Fruit fly (Drosophila melanogaster) whole organism, adult: ENCODE measurements around the gene CG14194.

Source experiments
- CG11617 ChIP-seq: fragments of 200-800 bp; sonication (Bioruptor generic); optimal IDR thresholded peaks from 2 replicates; lab custom pipeline; 2017; ENCODE audit warnings: mild to moderate bottlenecking, missing biosample characterization, missing genetic modification reagents, missing genetic modification characterization
- CG12768 ChIP-seq: fragments of 200-800 bp; sonication (Bioruptor generic); optimal IDR thresholded peaks from 2 replicates; lab custom pipeline; 2017; ENCODE audit warnings: missing biosample characterization, missing genetic modification characterization, mild to moderate bottlenecking, moderate library complexity, missing genetic modification reagents
- CG14711 ChIP-seq: fragments of 200-800 bp; sonication (Bioruptor generic); optimal IDR thresholded peaks from 2 replicates; lab custom pipeline; 2018; ENCODE audit warnings: missing biosample characterization, mild to moderate bottlenecking, missing genetic modification characterization, moderate library complexity
- CG33017 ChIP-seq: fragments of 200-800 bp; sonication (Bioruptor generic); optimal IDR thresholded peaks from 2 replicates; lab custom pipeline; 2018; ENCODE audit warnings: missing biosample characterization, mild to moderate bottlenecking, missing genetic modification characterization, moderate library complexity
- CG7101 ChIP-seq: fragments of 200-800 bp; sonication (Bioruptor generic); optimal IDR thresholded peaks from 2 replicates; lab custom pipeline; 2018; ENCODE audit warnings: missing biosample characterization, mild to moderate bottlenecking, missing genetic modification characterization, moderate library complexity
- Crg-1 ChIP-seq: fragments of 200-800 bp; sonication (Bioruptor generic); optimal IDR thresholded peaks from 2 replicates; lab custom pipeline; 2016; ENCODE audit warnings: missing biosample characterization, missing genetic modification characterization
- Hr96 ChIP-seq: fragments of 200-800 bp; sonication (Bioruptor generic); optimal IDR thresholded peaks from 2 replicates; lab custom pipeline; 2016; ENCODE audit warnings: missing biosample characterization, missing genetic modification characterization
- bab1 ChIP-seq: fragments of 200-800 bp; sonication (Bioruptor generic); optimal IDR thresholded peaks from 3 replicates; lab custom pipeline; 2019; ENCODE audit warnings: missing biosample characterization, mild to moderate bottlenecking, missing genetic modification characterization, moderate library complexity
- cic ChIP-seq: fragments of 200-800 bp; sonication (Bioruptor generic); optimal IDR thresholded peaks from 2 replicates; lab custom pipeline; 2017; ENCODE audit warnings: missing biosample characterization, mild to moderate bottlenecking, missing genetic modification characterization, moderate library complexity
- cnc ChIP-seq, 2 experiments: fragments of >200 bp; optimal IDR thresholded peaks; 2 replicates each; lab custom pipeline; 2017
- pad ChIP-seq: fragments of 200-800 bp; sonication (Bioruptor generic); optimal IDR thresholded peaks from 3 replicates; lab custom pipeline; 2017; ENCODE audit warnings: missing biosample characterization, missing genetic modification characterization, mild to moderate bottlenecking, moderate library complexity, missing genetic modification reagents
- tj ChIP-seq: fragments of 200-800 bp; sonication (Bioruptor generic); optimal IDR thresholded peaks from 3 replicates; lab custom pipeline; 2017; ENCODE audit warnings: missing biosample characterization, mild to moderate bottlenecking, missing genetic modification characterization, moderate library complexity
- toe ChIP-seq: fragments of 200-800 bp; sonication (Bioruptor generic); optimal IDR thresholded peaks from 2 replicates; lab custom pipeline; 2016; ENCODE audit warnings: missing biosample characterization, missing genetic modification characterization

dm6 chrX:19183121-19183520 lies 10.2 kb upstream of the CG14194 start, which contains the start of gene CG33253:
- TF ChIP-seq CG12768 (GFP tag; lab: Kevin White, UChicago) (no peak), cic (GFP tag; lab: Kevin White, UChicago) (no peak), bab1 (no peak), tj (no peak), CG11617 (GFP tag; lab: Kevin White, UChicago) (no peak), Hr96 (GFP tag; lab: Kevin White, UChicago) (no peak), CG14711 (tag; lab: Kevin White, UChicago) (no peak), CG7101 (tag; lab: Kevin White, UChicago) (no peak), CG33017 (tag; lab: Kevin White, UChicago) (no peak), pad (no peak), cnc (optimal IDR thresholded peaks at IDR 0.05; lab: Kevin White, UChicago) (no peak), Crg-1 (GFP tag; lab: Kevin White, UChicago) (no peak), toe (GFP tag; lab: Kevin White, UChicago) (no peak)
